Worm (Caenorhabditis elegans): ENCODE measurements around the gene F46F2.3.

- TF ChIP-seq nhr-237 (tag; optimal IDR thresholded peaks at IDR 0.05) (no peak), lin-39 (tag; optimal IDR thresholded peaks at IDR 0.05) (no peak), lsy-2 (tag; optimal IDR thresholded peaks at IDR 0.05) (no peak), elt-3 (tag; optimal IDR thresholded peaks at IDR 0.05) (no peak)
Measured at ce11 chrX:15309138-15309537, 49.1 kb upstream of the F46F2.3 start, which contains the start of gene nhr-91.
